Fruit fly (Drosophila melanogaster) whole organism, embryonic: ENCODE results near the gene CG6511.

ENCODE experiments used
- CG10321 ChIP-seq: fragments of 200-800 bp; sonication (Bioruptor generic); IDR thresholded peaks from 2 replicates; pipeline ENCODE4 v1.3.6; 2022; ENCODE audit warnings: missing biosample characterization, missing genetic modification characterization
- CG10366 ChIP-seq: fragments of 200-800 bp; sonication (Bioruptor generic); IDR thresholded peaks from 2 replicates; pipeline ENCODE4 v1.3.6; 2022; ENCODE audit warnings: missing biosample characterization, missing genetic modification characterization
- CG10959 ChIP-seq: fragments of 200-800 bp; sonication (Bioruptor generic); IDR thresholded peaks from 2 replicates; pipeline ENCODE4 v1.3.6; 2022; ENCODE audit warnings: missing biosample characterization, missing genetic modification characterization
- CG12071 ChIP-seq: fragments of 200-800 bp; sonication (Bioruptor generic); optimal IDR thresholded peaks from 3 replicates; lab custom pipeline; 2018; ENCODE audit warnings: missing biosample characterization, mild to moderate bottlenecking, missing genetic modification characterization
- CG12769 ChIP-seq: fragments of 200-800 bp; sonication (Bioruptor generic); optimal IDR thresholded peaks from 2 replicates; lab custom pipeline; 2019; ENCODE audit warnings: missing biosample characterization, mild to moderate bottlenecking, missing genetic modification characterization, moderate library complexity
- CG12942 ChIP-seq: fragments of 200-800 bp; sonication (Bioruptor generic); optimal IDR thresholded peaks from 3 replicates; lab custom pipeline; 2016; ENCODE audit warnings: missing biosample characterization, missing genetic modification characterization
- CG14860 ChIP-seq: fragments of 200-800 bp; sonication (Bioruptor generic); IDR thresholded peaks from 3 replicates; pipeline ENCODE4 v1.3.6; 2022; ENCODE audit warnings: missing biosample characterization, missing genetic modification characterization; ENCODE audit not compliant: partially characterized antibody
- CG15514 ChIP-seq: fragments of 200-800 bp; sonication (Bioruptor generic); optimal IDR thresholded peaks from 3 replicates; lab custom pipeline; 2017; ENCODE audit warnings: missing biosample characterization, missing genetic modification characterization, mild to moderate bottlenecking, moderate library complexity, missing genetic modification reagents
- CG18619 ChIP-seq: fragments of 200-800 bp; sonication (Bioruptor generic); optimal IDR thresholded peaks from 3 replicates; lab custom pipeline; 2017; ENCODE audit warnings: missing biosample characterization, mild to moderate bottlenecking, missing genetic modification characterization
- CG2889 ChIP-seq: fragments of 200-800 bp; sonication (Bioruptor generic); IDR thresholded peaks from 3 replicates; pipeline ENCODE4 v1.3.6; 2022; ENCODE audit warnings: missing biosample characterization, missing genetic modification characterization
- CG32767 ChIP-seq: fragments of 200-800 bp; sonication (Bioruptor generic); IDR thresholded peaks from 2 replicates; pipeline ENCODE4 v1.3.6; 2022; ENCODE audit warnings: missing biosample characterization, missing genetic modification characterization
- CG34376 ChIP-seq: fragments of 200-800 bp; sonication (Bioruptor generic); optimal IDR thresholded peaks from 2 replicates; lab custom pipeline; 2018; ENCODE audit warnings: missing biosample characterization, mild to moderate bottlenecking, missing genetic modification characterization
- CG4328 ChIP-seq: fragments of 200-800 bp; sonication (Bioruptor generic); optimal IDR thresholded peaks from 3 replicates; lab custom pipeline; 2017; ENCODE audit warnings: missing biosample characterization, missing genetic modification reagents, missing genetic modification characterization
- CG4854 ChIP-seq: fragments of 200-800 bp; sonication (Bioruptor generic); optimal IDR thresholded peaks from 2 replicates; lab custom pipeline; 2016; ENCODE audit warnings: missing biosample characterization, missing genetic modification characterization, inconsistent platforms
- CG5180 ChIP-seq: fragments of 200-800 bp; sonication (Bioruptor generic); optimal IDR thresholded peaks from 3 replicates; lab custom pipeline; 2017; ENCODE audit warnings: missing biosample characterization, missing genetic modification characterization, mild to moderate bottlenecking, moderate library complexity, missing genetic modification reagents
- CG6254 ChIP-seq: fragments of 200-800 bp; sonication (Bioruptor generic); optimal IDR thresholded peaks from 3 replicates; lab custom pipeline; 2017; ENCODE audit warnings: mild to moderate bottlenecking, missing biosample characterization, missing genetic modification reagents, missing genetic modification characterization
- CG6813 ChIP-seq: fragments of 200-800 bp; sonication (Bioruptor generic); optimal IDR thresholded peaks from 2 replicates; lab custom pipeline; 2017; ENCODE audit warnings: missing biosample characterization, missing genetic modification characterization, mild to moderate bottlenecking, moderate library complexity, missing genetic modification reagents
- CG7271 ChIP-seq: fragments of 200-800 bp; sonication (Bioruptor generic); optimal IDR thresholded peaks from 2 replicates; lab custom pipeline; 2018; ENCODE audit warnings: missing biosample characterization, mild to moderate bottlenecking, missing genetic modification characterization, moderate library complexity
- CoRest ChIP-seq: fragments of 200-800 bp; sonication (Bioruptor generic); optimal IDR thresholded peaks from 3 replicates; lab custom pipeline; 2018; ENCODE audit warnings: missing biosample characterization, mild to moderate bottlenecking, missing genetic modification characterization, moderate library complexity
- Dbx ChIP-seq: fragments of 200-800 bp; sonication (Bioruptor generic); IDR thresholded peaks from 3 replicates; pipeline ENCODE4 v1.3.6; 2022; ENCODE audit warnings: missing biosample characterization, missing genetic modification characterization
- Dip3 ChIP-seq: fragments of 200-800 bp; sonication (Bioruptor generic); optimal IDR thresholded peaks from 3 replicates; lab custom pipeline; 2016; ENCODE audit warnings: missing biosample characterization, missing genetic modification characterization
- Dref ChIP-seq: fragments of 200-800 bp; sonication (Bioruptor generic); IDR thresholded peaks from 2 replicates; pipeline ENCODE4 v1.3.6; 2022; ENCODE audit warnings: missing biosample characterization, missing genetic modification characterization
- Drgx ChIP-seq: fragments of 200-800 bp; sonication (Bioruptor generic); IDR thresholded peaks from 2 replicates; pipeline ENCODE4 v1.3.6; 2022; ENCODE audit warnings: missing biosample characterization, missing genetic modification characterization
- HLH3B ChIP-seq: fragments of 200-800 bp; sonication (Bioruptor generic); IDR thresholded peaks from 2 replicates; pipeline ENCODE4 v1.3.6; 2022; ENCODE audit warnings: missing biosample characterization, missing genetic modification characterization
- Hr78 ChIP-seq, 2 experiments: fragments of 200-800 bp in 1 of 2; fragments of >200 bp in 1 of 2; sonication (Bioruptor generic) in 1 of 2; optimal IDR thresholded peaks; 2 replicates each; lab custom pipeline; 2017 to 2019; ENCODE audit warnings: missing biosample characterization in 2 of 2, missing genetic modification characterization in 2 of 2, mild to moderate bottlenecking in 1 of 2, moderate library complexity in 1 of 2
- Mad ChIP-seq: fragments of 200-800 bp; sonication (Bioruptor generic); optimal IDR thresholded peaks from 2 replicates; lab custom pipeline; 2016; ENCODE audit warnings: missing biosample characterization, missing genetic modification characterization
- Pdp1 ChIP-seq, 2 experiments: fragments of 200-800 bp; sonication (Bioruptor generic); optimal IDR thresholded peaks; 3 replicates each; lab custom pipeline; 2016; ENCODE audit warnings: missing biosample characterization in 2 of 2, missing genetic modification characterization in 2 of 2, mild to moderate bottlenecking in 1 of 2, moderate library complexity in 1 of 2
- Vsx1 ChIP-seq: fragments of 200-800 bp; sonication (Bioruptor generic); optimal IDR thresholded peaks from 2 replicates; lab custom pipeline; 2017; ENCODE audit warnings: missing biosample characterization, mild to moderate bottlenecking, missing genetic modification characterization, missing genetic modification reagents
- YL-1 ChIP-seq: fragments of 200-800 bp; sonication (Bioruptor generic); optimal IDR thresholded peaks from 3 replicates; lab custom pipeline; 2017; ENCODE audit warnings: missing biosample characterization, mild to moderate bottlenecking, missing genetic modification characterization
- bsh ChIP-seq, 2 experiments: fragments of 200-800 bp; sonication (Bioruptor generic); optimal IDR thresholded peaks; 2 replicates each; lab custom pipeline; 2017 to 2018; ENCODE audit warnings: mild to moderate bottlenecking in 2 of 2, missing biosample characterization in 2 of 2, missing genetic modification characterization in 2 of 2, moderate library complexity in 1 of 2
- chinmo ChIP-seq: fragments of 200-800 bp; sonication (Bioruptor generic); IDR thresholded peaks from 4 replicates; pipeline ENCODE4 v1.3.6; 2022; ENCODE audit warnings: missing biosample characterization, missing genetic modification characterization; ENCODE audit not compliant: partially characterized antibody
- dpn ChIP-seq, 2 experiments: fragments of 200-800 bp; sonication (Bioruptor generic); optimal IDR thresholded peaks; 3 replicates each; lab custom pipeline; 2016; ENCODE audit warnings: missing biosample characterization in 2 of 2, missing genetic modification characterization in 2 of 2
- eve ChIP-seq, 2 experiments: fragments of >200 bp; optimal IDR thresholded peaks; 2 replicates each; lab custom pipeline; 2017; ENCODE audit warnings: missing biosample characterization in 2 of 2, missing genetic modification characterization in 2 of 2
- fd3F ChIP-seq: fragments of 200-800 bp; sonication (Bioruptor generic); optimal IDR thresholded peaks from 2 replicates; lab custom pipeline; 2018; ENCODE audit warnings: missing biosample characterization, mild to moderate bottlenecking, missing genetic modification characterization, moderate library complexity
- fu2 ChIP-seq: fragments of 200-800 bp; sonication (Bioruptor generic); optimal IDR thresholded peaks from 2 replicates; lab custom pipeline; 2016; ENCODE audit warnings: missing biosample characterization, missing genetic modification characterization
- grau ChIP-seq: fragments of 200-800 bp; optimal IDR thresholded peaks from 3 replicates; lab custom pipeline; 2019; ENCODE audit warnings: missing biosample characterization, mild to moderate bottlenecking, missing genetic modification characterization, moderate library complexity
- grn ChIP-seq: fragments of 200-800 bp; sonication (Bioruptor generic); optimal IDR thresholded peaks from 3 replicates; lab custom pipeline; 2017; ENCODE audit warnings: missing biosample characterization, missing genetic modification characterization
- hth ChIP-seq: fragments of >200 bp; optimal IDR thresholded peaks from 2 replicates; lab custom pipeline; 2017; ENCODE audit warnings: inconsistent platforms
- jing ChIP-seq: fragments of 200-800 bp; sonication (Bioruptor generic); optimal IDR thresholded peaks from 2 replicates; lab custom pipeline; 2018; ENCODE audit warnings: missing biosample characterization, mild to moderate bottlenecking, missing genetic modification characterization
- ken ChIP-seq: fragments of 200-800 bp; sonication (Bioruptor generic); IDR thresholded peaks from 3 replicates; pipeline ENCODE4 v1.3.6; 2022; ENCODE audit warnings: missing biosample characterization, missing genetic modification characterization
- mld ChIP-seq: fragments of 200-800 bp; sonication (Bioruptor generic); IDR thresholded peaks from 3 replicates; pipeline ENCODE4 v1.3.6; 2022; ENCODE audit warnings: missing biosample characterization, missing genetic modification characterization; ENCODE audit not compliant: partially characterized antibody
- onecut ChIP-seq: fragments of 200-800 bp; sonication (Bioruptor generic); IDR thresholded peaks from 2 replicates; pipeline ENCODE4 v1.3.6; 2022; ENCODE audit warnings: missing biosample characterization, missing genetic modification characterization
- org-1 ChIP-seq: fragments of 200-800 bp; sonication (Bioruptor generic); optimal IDR thresholded peaks from 2 replicates; lab custom pipeline; 2017; ENCODE audit warnings: missing biosample characterization, missing genetic modification characterization
- pan ChIP-seq, 4 experiments: fragments of >200 bp in 3 of 4; fragments of 200-800 bp in 1 of 4; sonication (Bioruptor generic) in 1 of 4; optimal IDR thresholded peaks in 3 of 4; IDR thresholded peaks in 1 of 4; 2 replicates each; pipeline versions ENCODE4 v1.3.6 to Lab custom; 2017 to 2022; ENCODE audit warnings: missing biosample characterization in 2 of 4, missing genetic modification characterization in 2 of 4, mixed read lengths in 1 of 4
- prd ChIP-seq, 3 experiments: fragments of >200 bp in 2 of 3; fragments of 200-800 bp in 1 of 3; sonication (Bioruptor generic) in 1 of 3; optimal IDR thresholded peaks in 2 of 3; IDR thresholded peaks in 1 of 3; 2 replicates in 2 of 3; 3 replicates in 1 of 3; pipeline versions ENCODE4 v1.3.6 to Lab custom; 2017 to 2022; ENCODE audit warnings: missing biosample characterization in 1 of 3, missing genetic modification characterization in 1 of 3
- stc ChIP-seq: fragments of 200-800 bp; sonication (Bioruptor generic); IDR thresholded peaks from 2 replicates; pipeline ENCODE4 v1.3.6; 2022; ENCODE audit warnings: missing biosample characterization, missing genetic modification characterization
- vvl ChIP-seq: fragments of 200-800 bp; sonication (Bioruptor generic); IDR thresholded peaks from 2 replicates; pipeline ENCODE4 v1.3.6; 2022; ENCODE audit warnings: missing biosample characterization, missing genetic modification characterization

The CG6511 gene

dm6 chr3L:8675545-8676084, 45.5 kb upstream of the CG6511 start, which contains the start of gene hry (continued):
- TF ChIP-seq CG4854 (no peak), mld (GFP tag; lab: Robert Waterston, UW) (peak; percentile 66; the same call in 1 of the 3 replicates), CG6813 (GFP tag; lab: Kevin White, UChicago) (peak; percentile 66), bsh (GFP tag; optimal IDR thresholded peaks at IDR 0.05; lab: Kevin White, UChicago) (peak; percentile 8 to 13), hth (lab: Kevin White, UChicago) (no peak), chinmo (GFP tag; lab: Robert Waterston, UW) (peak; percentile 99), CG15514 (GFP tag; lab: Kevin White, UChicago) (peak; percentile 65), CG6254 (GFP tag; lab: Kevin White, UChicago) (peak; percentile 58), pan (optimal IDR thresholded peaks at IDR 0.05; lab: Kevin White, UChicago) (no peak), pan (GFP tag; optimal IDR thresholded peaks at IDR 0.05 in 1 of 2, IDR thresholded peaks at IDR 0.05 in 1 of 2) (peak in 1 of 2 experiments; percentile 61), onecut (GFP tag; lab: Robert Waterston, UW) (peak; percentile 53; the same call in 1 of the 2 replicates), CG10321 (GFP tag; lab: Robert Waterston, UW) (peak; percentile 20; the same call in 1 of the 2 replicates), Drgx (GFP tag; lab: Robert Waterston, UW) (peak; percentile 35; the same call in 1 of the 2 replicates), Hr78 (GFP tag; optimal IDR thresholded peaks at IDR 0.05; lab: Kevin White, UChicago) (peak in 1 of 2 experiments; percentile 81), grau (tag; lab: Kevin White, UChicago) (peak; percentile 38), CG2889 (GFP tag; lab: Robert Waterston, UW) (no peak), Mad (GFP tag; lab: Kevin White, UChicago) (no peak), prd (optimal IDR thresholded peaks at IDR 0.05; lab: Kevin White, UChicago) (no peak), prd (GFP tag; IDR thresholded peaks at IDR 0.05; lab: Robert Waterston, UW) (no peak), Dip3 (GFP tag; lab: Kevin White, UChicago) (no peak), vvl (GFP tag; lab: Robert Waterston, UW) (peak; percentile 71; the same call in 1 of the 2 replicates), CG18619 (peak; percentile 47), grn (peak; percentile 52), fu2 (GFP tag; lab: Kevin White, UChicago) (no peak), eve (GFP tag; optimal IDR thresholded peaks at IDR 0.05; lab: Kevin White, UChicago) (no peak), Vsx1 (GFP tag; lab: Kevin White, UChicago) (peak; percentile 43), CG12942 (GFP tag; lab: Kevin White, UChicago) (no peak), Pdp1 (GFP tag; optimal IDR thresholded peaks at IDR 0.05; lab: Kevin White, UChicago) (peak in 1 of 2 experiments; percentile 62), CG4328 (GFP tag; lab: Kevin White, UChicago) (peak; percentile 41), ken (GFP tag; lab: Robert Waterston, UW) (no peak), Dbx (GFP tag; lab: Robert Waterston, UW) (peak; percentile 39; the same call in 1 of the 3 replicates), dpn (GFP tag; optimal IDR thresholded peaks at IDR 0.05; lab: Kevin White, UChicago) (no peak), CG32767 (peak; percentile 40; the same call in 1 of the 2 replicates), jing (GFP tag; lab: Kevin White, UChicago) (peak; percentile 58), org-1 (GFP tag; lab: Kevin White, UChicago) (peak; percentile 14), YL-1 (peak; percentile 46), CG7271 (tag; lab: Kevin White, UChicago) (no peak), CG10959 (0 out of 2 replicates have a peak, but pooled peaks have one; percentile 6), CoRest (tag; lab: Kevin White, UChicago) (peak; percentile 34), CG12769 (tag; lab: Kevin White, UChicago) (peak; percentile 74), CG10366 (GFP tag; lab: Robert Waterston, UW) (peak; percentile 18; the same call in 1 of the 2 replicates), CG34376 (GFP tag; lab: Kevin White, UChicago) (peak; percentile 88), HLH3B (GFP tag; lab: Robert Waterston, UW) (no peak), CG5180 (GFP tag; lab: Kevin White, UChicago) (peak; percentile 64), stc (GFP tag; lab: Robert Waterston, UW) (no peak; the same call in 1 of the 2 replicates), fd3F (GFP tag; lab: Kevin White, UChicago) (no peak), Dref (GFP tag; lab: Robert Waterston, UW) (peak; percentile 16; the same call in 1 of the 2 replicates), CG14860 (0 out of 3 replicates have a peak, but pooled peaks have one; percentile 31), CG12071 (peak; percentile 38)
